Worm (Caenorhabditis elegans) whole organism, late embryonic: ENCODE measurements around the gene F02C12.2.

ENCODE experiments used
- pha-4 ChIP-seq: fragments of 150-350 bp; optimal IDR thresholded peaks from 2 replicates; lab custom pipeline; 2018; ENCODE audit warnings: missing biosample characterization, missing genetic modification reagents, missing genetic modification characterization
- unc-55 ChIP-seq: sonication (generic microtip); optimal IDR thresholded peaks from 2 replicates; lab custom pipeline; 2017; ENCODE audit warnings: missing biosample characterization, missing genetic modification reagents, missing genetic modification characterization

DNA sequence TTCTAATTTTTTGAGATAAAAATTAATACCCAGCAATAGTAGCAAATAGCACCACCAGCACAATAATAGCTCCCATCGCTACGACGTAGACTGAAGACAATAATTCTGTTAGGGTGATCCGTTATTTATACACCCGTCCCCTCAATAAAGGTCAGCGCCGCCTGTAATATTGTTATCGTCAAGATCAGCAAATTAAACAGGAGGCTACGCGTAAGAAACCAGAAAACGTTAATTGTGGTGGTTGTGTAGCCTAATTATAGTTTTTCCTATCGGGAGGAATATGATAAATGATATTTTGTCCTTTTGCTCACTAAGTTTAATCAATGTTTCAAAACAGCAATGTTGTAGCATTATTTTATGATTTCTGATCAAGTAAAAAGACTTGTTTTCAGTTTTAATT, 10.4 kb upstream of the F02C12.2 start, which contains the start of the genes cyp-13B1 and C29F7.1:
- no peak for TF ChIP-seq unc-55 (GFP tag; lab: Kevin White, UChicago)
- no peak for TF ChIP-seq pha-4 (tag; lab: Kevin White, UChicago)
